Worm (Caenorhabditis elegans): Measurements from ENCODE around the gene glb-7.

glb-7 gene

DNA sequence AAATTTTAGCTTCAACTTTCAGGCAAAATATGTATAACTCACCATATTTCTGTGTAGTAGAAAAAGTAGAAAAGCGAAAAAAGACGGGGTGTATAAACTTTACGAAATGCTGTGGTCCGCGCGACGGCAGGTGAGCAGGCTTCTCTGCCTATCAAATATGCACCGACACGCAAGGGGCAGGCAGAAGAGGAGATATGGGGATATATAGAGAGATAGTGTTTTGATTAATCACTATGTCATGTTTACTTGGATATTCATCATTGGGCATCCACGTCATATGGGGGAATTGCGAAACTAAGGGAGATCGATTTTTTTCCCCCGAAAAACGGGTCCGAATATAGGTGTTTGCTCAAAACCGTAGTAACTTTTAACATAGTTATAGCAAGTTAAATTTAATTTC lies 36.5 kb downstream of the glb-7 start, which contains the start of gene gcy-37:
Gene gcy-37 (minus strand): TSS at position 101 of the 400 bp plus-strand sequence.
- TF ChIP-seq aly-2 (tag; optimal IDR thresholded peaks at IDR 0.05): no peak
- TF ChIP-seq pqm-1 (tag; optimal IDR thresholded peaks at IDR 0.05): no peak
- no peak for TF ChIP-seq mml-1 (tag; optimal IDR thresholded peaks at IDR 0.05)
- no peak for TF ChIP-seq ceh-9 (tag; optimal IDR thresholded peaks at IDR 0.05)
- TF ChIP-seq mdl-1 (tag; optimal IDR thresholded peaks at IDR 0.05): no peak
- TF ChIP-seq nhr-237 (tag; optimal IDR thresholded peaks at IDR 0.05): no peak
- no peak for TF ChIP-seq unc-39 (tag; optimal IDR thresholded peaks at IDR 0.05)
- TF ChIP-seq snpc-4 (tag; optimal IDR thresholded peaks at IDR 0.05): no peak
- no peak for TF ChIP-seq elt-3 (tag; optimal IDR thresholded peaks at IDR 0.05)
- no peak for TF ChIP-seq lin-15B (tag; optimal IDR thresholded peaks at IDR 0.05)
- no peak for TF ChIP-seq nhr-28 (tag; optimal IDR thresholded peaks at IDR 0.05)
- no peak for TF ChIP-seq zag-1 (tag; optimal IDR thresholded peaks at IDR 0.05)
- TF ChIP-seq skn-1 (tag; optimal IDR thresholded peaks at IDR 0.05): no peak
- no peak for TF ChIP-seq ztf-11 (tag; optimal IDR thresholded peaks at IDR 0.05)
- no peak for TF ChIP-seq nhr-12 (tag; optimal IDR thresholded peaks at IDR 0.05)
- TF ChIP-seq egl-27 (tag; optimal IDR thresholded peaks at IDR 0.05): no peak
- no peak for TF ChIP-seq ceh-16 (tag; optimal IDR thresholded peaks at IDR 0.05)

DNA sequence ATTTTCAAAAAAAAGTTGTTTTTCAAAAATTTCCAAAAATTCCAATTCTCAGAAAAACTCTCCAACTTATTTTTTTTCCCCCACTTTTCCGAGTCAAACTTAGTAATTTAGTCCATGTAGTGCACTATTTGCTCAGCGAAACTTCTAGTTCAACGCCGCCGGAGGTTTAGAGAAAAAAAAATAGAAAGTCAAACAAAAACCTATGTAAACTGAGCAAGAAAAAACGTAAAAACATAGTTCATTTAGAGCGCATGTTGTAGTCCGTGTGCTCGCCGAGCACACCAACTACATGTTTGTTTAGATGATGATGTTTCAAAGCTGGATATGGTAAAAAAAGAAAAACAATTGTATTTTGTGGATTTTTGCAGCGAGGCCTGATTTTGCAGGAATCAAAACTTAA lies 39.7 kb downstream of the glb-7 start:
- TF ChIP-seq daf-12 (tag; optimal IDR thresholded peaks at IDR 0.05): no peak
- TF ChIP-seq pha-4 (tag; optimal IDR thresholded peaks at IDR 0.05): peak; percentile 92

DNA sequence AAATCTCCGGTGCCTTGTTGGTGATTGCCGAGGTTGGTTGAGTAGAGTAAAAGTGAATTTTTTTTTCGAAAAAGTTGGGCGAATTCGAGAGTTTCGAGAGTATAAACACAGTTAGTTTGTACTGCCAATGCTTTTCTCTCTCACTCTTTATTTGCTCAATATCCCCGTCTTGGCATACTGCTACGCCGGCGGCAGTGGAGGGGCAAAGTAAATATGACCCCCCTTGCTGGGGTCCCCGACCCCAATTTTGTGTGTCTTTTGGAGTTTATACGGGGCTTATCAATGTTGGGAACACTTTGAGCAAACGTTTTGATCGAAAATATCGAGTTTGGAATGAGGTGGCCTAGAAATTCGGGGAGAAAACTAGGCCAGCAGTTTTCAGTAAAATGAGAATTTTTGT lies 45.9 kb downstream of the glb-7 start, which contains the start of gene C54E4.4:
Gene C54E4.4 (minus strand): TSS at position 101 of the 400 bp plus-strand sequence.
- TF ChIP-seq pha-4 (tag; optimal IDR thresholded peaks at IDR 0.05) (peak; percentile 87), R02D3.7 (tag; optimal IDR thresholded peaks at IDR 0.05) (no peak)

DNA sequence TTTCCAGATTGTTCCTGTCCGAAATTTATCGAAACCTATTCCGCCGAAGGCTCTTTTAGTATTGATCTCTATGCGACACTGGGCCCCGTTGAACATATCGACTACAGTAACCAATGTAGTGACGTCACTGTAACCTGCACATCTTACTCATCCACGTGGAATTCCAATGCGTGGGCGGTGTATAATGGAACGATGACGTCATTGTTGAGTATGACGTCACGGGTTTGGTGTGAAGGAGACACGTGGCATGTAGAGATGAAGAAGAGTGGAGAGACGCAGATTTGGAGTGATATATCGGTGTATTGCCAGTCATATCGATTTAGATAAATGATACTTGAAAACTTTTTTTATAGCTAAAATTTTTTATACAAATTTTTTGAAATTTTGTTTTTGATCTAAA lies 47.7 kb downstream of the glb-7 start:
- TF ChIP-seq pqm-1 (tag; optimal IDR thresholded peaks at IDR 0.05) (no peak), nhr-28 (tag; optimal IDR thresholded peaks at IDR 0.05) (no peak), egl-27 (tag; optimal IDR thresholded peaks at IDR 0.05) (no peak), snpc-4 (tag; optimal IDR thresholded peaks at IDR 0.05) (no peak), nhr-77 (tag; optimal IDR thresholded peaks at IDR 0.05) (no peak), zag-1 (tag; optimal IDR thresholded peaks at IDR 0.05) (no peak), nhr-25 (tag; optimal IDR thresholded peaks at IDR 0.05) (no peak), fkh-2 (tag; optimal IDR thresholded peaks at IDR 0.05) (no peak), nhr-11 (tag; optimal IDR thresholded peaks at IDR 0.05) (no peak), ceh-16 (tag; optimal IDR thresholded peaks at IDR 0.05) (no peak), ceh-82 (tag; optimal IDR thresholded peaks at IDR 0.05) (no peak)

DNA sequence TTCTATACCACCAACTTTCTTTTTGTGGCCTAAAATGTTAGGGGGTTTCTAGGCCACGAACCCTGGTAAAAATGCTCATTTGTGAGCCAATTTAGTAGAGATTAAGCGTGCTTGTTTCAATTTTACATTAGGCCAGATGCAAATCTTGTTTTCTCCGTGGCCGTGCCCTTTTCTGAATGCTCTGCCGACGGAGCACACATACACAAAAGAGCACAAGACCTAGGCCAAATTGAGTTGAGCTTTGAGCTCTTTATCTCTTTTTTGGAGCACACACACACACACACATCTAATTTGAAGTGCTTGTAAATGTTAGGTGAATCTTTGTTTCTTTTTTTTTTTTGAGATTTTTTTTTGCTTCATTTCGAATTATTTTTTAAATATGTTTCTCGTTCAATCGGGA lies 50.3 kb downstream of the glb-7 start:
- peak; percentile 35 for TF ChIP-seq fkh-10 (GFP tag; optimal IDR thresholded peaks at IDR 0.05)
- TF ChIP-seq ama-1 (optimal IDR thresholded peaks at IDR 0.05): no peak

DNA sequence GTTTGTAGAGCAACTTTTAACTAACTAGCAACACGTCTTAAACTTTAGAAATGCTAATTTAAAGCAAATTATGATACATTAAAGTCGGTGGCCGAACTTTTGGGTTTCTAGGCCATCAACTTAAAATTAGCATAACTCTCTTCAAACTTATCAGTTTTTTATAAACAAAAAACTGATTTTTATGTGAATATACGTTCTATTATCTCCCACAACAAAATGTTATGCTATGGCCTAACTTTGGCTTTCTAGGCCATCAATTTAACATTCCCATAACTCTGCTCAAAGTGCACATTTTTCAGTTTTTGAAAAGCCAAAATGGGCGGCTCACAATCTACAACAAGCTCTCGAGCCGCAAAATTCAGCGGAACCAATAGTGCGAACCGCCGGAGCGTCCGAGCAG lies 52.7 kb downstream of the glb-7 start, which contains the start of gene C54E4.1:
Gene C54E4.1 (plus strand): TSS at position 301 of the 400 bp plus-strand sequence.
- TF ChIP-seq fos-1 (tag; optimal IDR thresholded peaks at IDR 0.05) (no peak), elt-1 (tag; optimal IDR thresholded peaks at IDR 0.05) (no peak), ztf-11 (tag; optimal IDR thresholded peaks at IDR 0.05) (no peak), unc-62 (GFP tag; optimal IDR thresholded peaks at IDR 0.05) (no peak), egl-27 (tag; optimal IDR thresholded peaks at IDR 0.05) (no peak), lin-15B (tag; optimal IDR thresholded peaks at IDR 0.05) (no peak), nhr-43 (tag; optimal IDR thresholded peaks at IDR 0.05; ENCODE audit: poor library complexity, severe bottlenecking) (no peak), ZK546.5 (tag; optimal IDR thresholded peaks at IDR 0.05) (no peak), lsy-12 (tag; optimal IDR thresholded peaks at IDR 0.05) (no peak), unc-39 (tag; optimal IDR thresholded peaks at IDR 0.05) (no peak), nfya-1 (tag; optimal IDR thresholded peaks at IDR 0.05; ENCODE audit: insufficient read depth) (no peak), egl-5 (tag; optimal IDR thresholded peaks at IDR 0.05) (no peak), nhr-12 (tag; optimal IDR thresholded peaks at IDR 0.05) (no peak), snpc-4 (tag; optimal IDR thresholded peaks at IDR 0.05) (no peak), daf-12 (tag; optimal IDR thresholded peaks at IDR 0.05) (no peak)

Data from whole organism, L3 larva.